Worm (Caenorhabditis elegans) whole organism, late embryonic: Measurements from ENCODE around the gene capg-2.

Experiments used
- C08G9.2 ChIP-seq: sonication (generic microtip); optimal IDR thresholded peaks from 2 replicates; lab custom pipeline; 2016; ENCODE audit warnings: mild to moderate bottlenecking, missing genetic modification characterization, moderate library complexity, missing compliant biosample characterization
- C38D4.7 ChIP-seq: fragments of 200-800 bp; sonication (Bioruptor generic); optimal IDR thresholded peaks from 2 replicates; lab custom pipeline; 2018; ENCODE audit warnings: mild to moderate bottlenecking, missing genetic modification characterization, moderate library complexity, missing compliant biosample characterization
- F13H6.1 ChIP-seq: sonication (generic microtip); optimal IDR thresholded peaks from 2 replicates; lab custom pipeline; 2016; ENCODE audit warnings: missing genetic modification characterization, missing compliant biosample characterization
- K09A11.1 ChIP-seq: sonication (generic microtip); optimal IDR thresholded peaks from 2 replicates; lab custom pipeline; 2017; ENCODE audit warnings: antibody characterized with exemption, mild to moderate bottlenecking, missing genetic modification characterization, missing compliant biosample characterization; ENCODE audit not compliant: insufficient read depth
- T23F11.4 ChIP-seq: fragments of 200-800 bp; sonication (Bioruptor generic); optimal IDR thresholded peaks from 2 replicates; lab custom pipeline; 2018; ENCODE audit warnings: mild to moderate bottlenecking, missing genetic modification characterization, missing compliant biosample characterization
- Y22D7AL.16 ChIP-seq: sonication (generic microtip); optimal IDR thresholded peaks from 2 replicates; lab custom pipeline; 2016; ENCODE audit warnings: missing genetic modification characterization, missing compliant biosample characterization
- ceh-14 ChIP-seq: sonication (generic microtip); optimal IDR thresholded peaks from 2 replicates; lab custom pipeline; 2016; ENCODE audit warnings: missing genotype, missing genetic modification characterization, missing compliant biosample characterization
- ceh-18 ChIP-seq: sonication (generic microtip); optimal IDR thresholded peaks from 2 replicates; lab custom pipeline; 2016; ENCODE audit warnings: missing genetic modification characterization, missing compliant biosample characterization
- ceh-19 ChIP-seq: fragments of 200-800 bp; sonication (Bioruptor generic); optimal IDR thresholded peaks from 2 replicates; lab custom pipeline; 2018; ENCODE audit warnings: mild to moderate bottlenecking, missing genetic modification characterization, missing compliant biosample characterization
- ceh-2 ChIP-seq: sonication (generic microtip); optimal IDR thresholded peaks from 2 replicates; lab custom pipeline; 2016; ENCODE audit warnings: missing genotype, missing genetic modification characterization, missing compliant biosample characterization
- ceh-45 ChIP-seq: fragments of 200-800 bp; sonication (Bioruptor generic); IDR thresholded peaks from 2 replicates; pipeline ENCODE4 v1.3.6; 2022; ENCODE audit warnings: missing genetic modification reagents, missing genetic modification characterization, missing compliant biosample characterization
- ceh-48 ChIP-seq: sonication (generic microtip); optimal IDR thresholded peaks from 2 replicates; lab custom pipeline; 2016; ENCODE audit warnings: missing genetic modification characterization, inconsistent platforms, missing compliant biosample characterization
- dmd-4 ChIP-seq: sonication (generic microtip); optimal IDR thresholded peaks from 2 replicates; lab custom pipeline; 2016; ENCODE audit warnings: borderline replicate concordance, missing genetic modification characterization, missing compliant biosample characterization
- elt-4 ChIP-seq: sonication (generic microtip); optimal IDR thresholded peaks from 2 replicates; lab custom pipeline; 2016; ENCODE audit warnings: missing genetic modification characterization, missing compliant biosample characterization
- eyg-1 ChIP-seq: sonication (generic microtip); optimal IDR thresholded peaks from 2 replicates; lab custom pipeline; 2016; ENCODE audit warnings: missing genotype, missing genetic modification characterization, missing compliant biosample characterization
- fax-1 ChIP-seq: sonication (generic microtip); optimal IDR thresholded peaks from 2 replicates; lab custom pipeline; 2016; ENCODE audit warnings: missing genotype, missing genetic modification characterization, missing compliant biosample characterization
- fkh-10 ChIP-seq: fragments of 150-350 bp; optimal IDR thresholded peaks from 2 replicates; lab custom pipeline; 2014; ENCODE audit warnings: missing biosample characterization, missing genetic modification reagents, missing genetic modification characterization
- fkh-6 ChIP-seq: sonication (generic microtip); optimal IDR thresholded peaks from 2 replicates; lab custom pipeline; 2016; ENCODE audit warnings: missing genetic modification characterization, missing compliant biosample characterization
- gmeb-2 ChIP-seq: sonication (generic microtip); optimal IDR thresholded peaks from 2 replicates; lab custom pipeline; 2016; ENCODE audit warnings: missing genetic modification characterization, inconsistent platforms, missing compliant biosample characterization
- hlh-13 ChIP-seq: fragments of 200-800 bp; sonication (Bioruptor generic); optimal IDR thresholded peaks from 2 replicates; lab custom pipeline; 2018; ENCODE audit warnings: mild to moderate bottlenecking, missing genetic modification characterization, missing compliant biosample characterization
- hlh-30 ChIP-seq: sonication (generic microtip); optimal IDR thresholded peaks from 2 replicates; lab custom pipeline; 2017; ENCODE audit warnings: antibody characterized with exemption, missing genetic modification characterization, missing compliant biosample characterization; ENCODE audit not compliant: insufficient read depth
- hlh-6 ChIP-seq: sonication (generic microtip); optimal IDR thresholded peaks from 2 replicates; lab custom pipeline; 2016; ENCODE audit warnings: missing genotype, missing genetic modification characterization, missing compliant biosample characterization
- lim-6 ChIP-seq: sonication (generic microtip); optimal IDR thresholded peaks from 2 replicates; lab custom pipeline; 2016; ENCODE audit warnings: missing genetic modification characterization, missing compliant biosample characterization
- madf-2 ChIP-seq: sonication (generic microtip); optimal IDR thresholded peaks from 2 replicates; lab custom pipeline; 2017; ENCODE audit warnings: missing genetic modification characterization, missing compliant biosample characterization
- mec-3 ChIP-seq: sonication (generic microtip); optimal IDR thresholded peaks from 2 replicates; lab custom pipeline; 2016; ENCODE audit warnings: borderline replicate concordance, missing genetic modification characterization, missing compliant biosample characterization
- nfya-1 ChIP-seq: sonication (generic microtip); optimal IDR thresholded peaks from 2 replicates; lab custom pipeline; 2017; ENCODE audit warnings: missing genetic modification characterization, mild to moderate bottlenecking, missing compliant biosample characterization, antibody characterized with exemption, moderate library complexity
- nhr-232 ChIP-seq: sonication (generic microtip); optimal IDR thresholded peaks from 2 replicates; lab custom pipeline; 2016; ENCODE audit warnings: missing genetic modification characterization, missing compliant biosample characterization
- npax-4 ChIP-seq: sonication (generic microtip); optimal IDR thresholded peaks from 2 replicates; lab custom pipeline; 2016; ENCODE audit warnings: missing genetic modification characterization, missing compliant biosample characterization
- odd-2 ChIP-seq: sonication (generic microtip); optimal IDR thresholded peaks from 2 replicates; lab custom pipeline; 2017; ENCODE audit warnings: antibody characterized with exemption, mild to moderate bottlenecking, missing genetic modification characterization, missing compliant biosample characterization
- pax-1 ChIP-seq: fragments of 150-350 bp; optimal IDR thresholded peaks from 2 replicates; lab custom pipeline; 2014; ENCODE audit warnings: missing biosample characterization, missing genetic modification characterization
- pha-4 ChIP-seq: fragments of 150-350 bp; optimal IDR thresholded peaks from 2 replicates; lab custom pipeline; 2018; ENCODE audit warnings: missing biosample characterization, missing genetic modification reagents, missing genetic modification characterization
- pqm-1 ChIP-seq: sonication (generic microtip); optimal IDR thresholded peaks from 2 replicates; lab custom pipeline; 2016; ENCODE audit warnings: missing genetic modification characterization, missing compliant biosample characterization
- pros-1 ChIP-seq: fragments of 150-350 bp; optimal IDR thresholded peaks from 2 replicates; lab custom pipeline; 2014; ENCODE audit warnings: missing biosample characterization, missing genetic modification reagents, missing genetic modification characterization
- ref-2 ChIP-seq: sonication (generic microtip); optimal IDR thresholded peaks from 2 replicates; lab custom pipeline; 2016; ENCODE audit warnings: missing genetic modification characterization, missing compliant biosample characterization
- sox-4 ChIP-seq: sonication (generic microtip); optimal IDR thresholded peaks from 2 replicates; lab custom pipeline; 2017; ENCODE audit warnings: mild to moderate bottlenecking, missing genetic modification characterization, inconsistent platforms, missing compliant biosample characterization
- syd-9 ChIP-seq: sonication (generic microtip); optimal IDR thresholded peaks from 2 replicates; lab custom pipeline; 2016; ENCODE audit warnings: mild to moderate bottlenecking, missing genetic modification characterization, moderate library complexity, missing compliant biosample characterization
- unc-3 ChIP-seq, 2 experiments: fragments of 200-800 bp in 1 of 2; sonication (Bioruptor generic) in 1 of 2; sonication (generic microtip) in 1 of 2; conservative IDR thresholded peaks in 1 of 2; optimal IDR thresholded peaks in 1 of 2; 2 replicates each; pipeline versions ENCODE4 v1.3.6 to Lab custom; 2016 to 2022; ENCODE audit warnings: missing compliant biosample characterization in 2 of 2, missing genetic modification characterization in 2 of 2, missing genetic modification reagents in 1 of 2
- unc-42 ChIP-seq: sonication (generic microtip); optimal IDR thresholded peaks from 2 replicates; lab custom pipeline; 2016; ENCODE audit warnings: missing genotype, missing genetic modification characterization, missing compliant biosample characterization
- zip-5 ChIP-seq: sonication (generic microtip); optimal IDR thresholded peaks from 2 replicates; lab custom pipeline; 2016; ENCODE audit warnings: missing genetic modification characterization, missing compliant biosample characterization
- ztf-16 ChIP-seq: sonication (generic microtip); optimal IDR thresholded peaks from 2 replicates; lab custom pipeline; 2017; ENCODE audit warnings: missing genetic modification characterization, missing compliant biosample characterization

The capg-2 gene

ce11 chrV:12303453-12304077 is 31.9 kb downstream of the capg-2 start (continued):
- peak; percentile 94 for TF ChIP-seq odd-2 (tag; lab: Kevin White, UChicago)
- TF ChIP-seq fkh-6 (tag; lab: Kevin White, UChicago): peak; percentile 99
- peak; percentile 99 for TF ChIP-seq ceh-18 (tag; lab: Kevin White, UChicago)
- TF ChIP-seq F13H6.1 (tag; lab: Kevin White, UChicago): peak; percentile 99
- peak; percentile 95 for TF ChIP-seq unc-42 (tag; lab: Kevin White, UChicago)
- TF ChIP-seq zip-5 (tag; lab: Kevin White, UChicago): peak; percentile 98
- peak; percentile 100 for TF ChIP-seq ztf-16 (tag; lab: Kevin White, UChicago)
- peak; percentile 99 for TF ChIP-seq madf-2 (tag; lab: Kevin White, UChicago)
- TF ChIP-seq C08G9.2: peak; percentile 98
- TF ChIP-seq nhr-232 (tag; lab: Kevin White, UChicago): peak; percentile 100
- TF ChIP-seq ceh-2 (tag; lab: Kevin White, UChicago): peak; percentile 100
- peak; percentile 99 for TF ChIP-seq Y22D7AL.16 (tag; lab: Kevin White, UChicago)
- TF ChIP-seq ceh-14: peak; percentile 99
- TF ChIP-seq eyg-1 (tag; lab: Kevin White, UChicago): peak; percentile 100
- peak; percentile 100 for TF ChIP-seq ref-2 (tag; lab: Kevin White, UChicago)
- peak; percentile 100 for TF ChIP-seq ceh-45 (GFP tag; lab: Robert Waterston, UW)
- TF ChIP-seq ceh-19 (GFP tag; lab: Kevin White, UChicago): peak; percentile 100
- TF ChIP-seq fkh-10 (GFP tag; lab: Kevin White, UChicago): peak; percentile 97

ce11 chrV:12305677-12306076 is 34.0 kb downstream of the capg-2 start:
- TF ChIP-seq ceh-48 (no peak), hlh-13 (no peak), ceh-2 (tag; lab: Kevin White, UChicago) (no peak), pqm-1 (tag; lab: Kevin White, UChicago) (no peak), ref-2 (tag; lab: Kevin White, UChicago) (no peak), gmeb-2 (tag; lab: Kevin White, UChicago) (no peak), C38D4.7 (no peak), npax-4 (no peak), pros-1 (tag; lab: Kevin White, UChicago) (no peak), unc-3 (GFP tag; conservative IDR thresholded peaks at IDR 0.05; lab: Robert Waterston, UW) (no peak), unc-3 (tag; optimal IDR thresholded peaks at IDR 0.05; lab: Kevin White, UChicago) (no peak), fax-1 (tag; lab: Kevin White, UChicago) (no peak), syd-9 (tag; lab: Kevin White, UChicago) (no peak), pha-4 (tag; lab: Kevin White, UChicago) (no peak), lim-6 (no peak), madf-2 (tag; lab: Kevin White, UChicago) (no peak), hlh-6 (tag; lab: Kevin White, UChicago) (no peak), dmd-4 (no peak), hlh-30 (tag; lab: Kevin White, UChicago) (no peak)

- TF ChIP-seq Y22D7AL.16 (tag; lab: Kevin White, UChicago) (no peak), hlh-6 (tag; lab: Kevin White, UChicago) (no peak), T23F11.4 (GFP tag; lab: Kevin White, UChicago) (no peak), nfya-1 (no peak), pax-1 (tag; lab: Kevin White, UChicago) (no peak), elt-4 (tag; lab: Kevin White, UChicago) (no peak), K09A11.1 (no peak), hlh-30 (tag; lab: Kevin White, UChicago) (no peak), ceh-18 (tag; lab: Kevin White, UChicago) (no peak), sox-4 (no peak), npax-4 (no peak), mec-3 (tag; lab: Kevin White, UChicago) (no peak), pros-1 (tag; lab: Kevin White, UChicago) (no peak)
These were observed 35.4 kb downstream of the capg-2 start, which contains the start of gene srg-45 for ce11 chrV:12307011-12307540. srg-45 (plus strand) TSS chrV:12307490.
